Fruit fly (Drosophila melanogaster) whole organism, pupa: Measurements from ENCODE around the gene Klp31E.

ENCODE experiments used
- CG12605 ChIP-seq: fragments of 200-800 bp; sonication (Bioruptor generic); IDR thresholded peaks from 2 replicates; pipeline ENCODE4 v1.3.6; 2022; ENCODE audit warnings: missing biosample characterization, missing genetic modification characterization
- CG14655 ChIP-seq: fragments of 200-800 bp; sonication (Bioruptor generic); optimal IDR thresholded peaks from 3 replicates; lab custom pipeline; 2017; ENCODE audit warnings: mild to moderate bottlenecking, missing biosample characterization, missing genetic modification reagents, missing genetic modification characterization
- CG17806 ChIP-seq: fragments of 200-800 bp; sonication (Bioruptor generic); optimal IDR thresholded peaks from 2 replicates; lab custom pipeline; 2018; ENCODE audit warnings: missing biosample characterization, mild to moderate bottlenecking, missing genetic modification characterization, moderate library complexity
- D1 ChIP-seq: fragments of 200-800 bp; sonication (Bioruptor generic); optimal IDR thresholded peaks from 2 replicates; lab custom pipeline; 2018; ENCODE audit warnings: missing biosample characterization, mild to moderate bottlenecking, missing genetic modification characterization, moderate library complexity
- Pif1B ChIP-seq: fragments of 200-800 bp; sonication (Bioruptor generic); optimal IDR thresholded peaks from 3 replicates; lab custom pipeline; 2016; ENCODE audit warnings: missing biosample characterization, missing genetic modification characterization
- Snoo ChIP-seq: fragments of 200-800 bp; sonication (Bioruptor generic); optimal IDR thresholded peaks from 3 replicates; lab custom pipeline; 2017; ENCODE audit warnings: missing biosample characterization, mild to moderate bottlenecking, missing genetic modification characterization, inconsistent platforms
- fd96Ca ChIP-seq: fragments of 200-800 bp; sonication (Bioruptor generic); IDR thresholded peaks from 3 replicates; pipeline ENCODE4 v1.3.6; 2022; ENCODE audit warnings: missing biosample characterization, missing genetic modification characterization

DNA sequence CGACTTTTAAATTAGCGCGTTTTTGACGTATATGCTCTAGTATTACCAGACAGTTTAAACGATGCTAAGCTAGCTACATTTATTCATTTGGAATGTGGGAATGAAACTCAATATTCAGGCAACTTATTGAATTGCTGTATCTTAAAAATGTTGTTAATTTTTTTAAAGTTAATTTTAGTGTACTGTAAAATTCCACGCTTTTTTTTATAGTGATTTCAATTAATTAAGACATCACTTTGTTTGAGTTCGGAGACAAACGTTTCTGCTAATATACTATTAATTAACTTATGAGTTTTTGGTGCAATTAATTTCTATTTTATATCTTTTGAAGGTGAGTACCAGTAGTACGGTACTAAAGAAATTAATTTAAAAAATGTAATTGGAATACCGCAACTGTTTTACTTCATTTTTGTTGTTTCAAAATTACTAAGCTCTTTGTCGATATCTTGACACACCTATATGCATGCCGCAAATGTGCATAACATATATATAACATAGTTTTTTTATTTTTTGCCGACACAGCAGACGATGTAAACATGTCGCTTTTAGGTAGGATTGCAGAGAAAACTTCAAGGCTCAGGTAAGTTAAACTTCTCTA is 27.5 kb upstream of the Klp31E start, which contains the start of the genes Cdk1 and mRpS7:
- TF ChIP-seq CG14655: no peak
- peak; percentile 62 for TF ChIP-seq Snoo
- TF ChIP-seq fd96Ca (GFP tag; lab: Robert Waterston, UW): no peak
- TF ChIP-seq D1: no peak
- no peak; the same call in 1 of the 2 replicates for TF ChIP-seq CG12605
- TF ChIP-seq Pif1B (GFP tag; lab: Kevin White, UChicago): no peak
- TF ChIP-seq CG17806 (tag; lab: Kevin White, UChicago): peak; percentile 66
